Worm (Caenorhabditis elegans) whole organism, L1 larva: ENCODE measurements around the gene ttc-4.

Source experiments
- alr-1 ChIP-seq: fragments of 200-800 bp; sonication (Bioruptor generic); optimal IDR thresholded peaks from 2 replicates; lab custom pipeline; 2018; ENCODE audit warnings: borderline replicate concordance, mild to moderate bottlenecking, missing genetic modification characterization, missing compliant biosample characterization
- dpl-1 ChIP-seq, 3 experiments: fragments of 150-350 bp in 2 of 3; sonication (generic microtip) in 1 of 3; optimal IDR thresholded peaks; 2 replicates each; lab custom pipeline; 2014 to 2017; ENCODE audit warnings: missing biosample characterization in 3 of 3, missing genetic modification characterization in 3 of 3, missing genetic modification reagents in 3 of 3
- egl-27 ChIP-seq, 2 experiments: fragments of 150-350 bp in 1 of 2; sonication (generic microtip); optimal IDR thresholded peaks; 3 replicates each; lab custom pipeline; 2017 to 2018; ENCODE audit warnings: missing biosample characterization in 2 of 2, missing genetic modification characterization in 2 of 2, missing genetic modification reagents in 2 of 2
- fos-1 ChIP-seq: fragments of 150-350 bp; optimal IDR thresholded peaks from 2 replicates; lab custom pipeline; 2014; ENCODE audit warnings: missing biosample characterization, missing genetic modification characterization
- nhr-12 ChIP-seq: sonication (generic microtip); optimal IDR thresholded peaks from 2 replicates; lab custom pipeline; 2017; ENCODE audit warnings: missing biosample characterization, missing genetic modification characterization
- nhr-90 ChIP-seq: sonication (generic microtip); optimal IDR thresholded peaks from 2 replicates; lab custom pipeline; 2016; ENCODE audit warnings: mild to moderate bottlenecking, missing genetic modification characterization, missing compliant biosample characterization; ENCODE audit not compliant: poor library complexity
- pqm-1 ChIP-seq: sonication (generic microtip); optimal IDR thresholded peaks from 3 replicates; lab custom pipeline; 2017; ENCODE audit warnings: missing biosample characterization, missing genetic modification characterization
- zag-1 ChIP-seq: fragments of 150-350 bp; optimal IDR thresholded peaks from 2 replicates; lab custom pipeline; 2014; ENCODE audit warnings: missing biosample characterization, missing genetic modification characterization
- ztf-11 ChIP-seq, 2 experiments: sonication (generic microtip); optimal IDR thresholded peaks; 2 replicates each; lab custom pipeline; 2016 to 2017; ENCODE audit warnings: missing genetic modification characterization in 2 of 2, missing biosample characterization in 1 of 2, missing compliant biosample characterization in 1 of 2

- TF ChIP-seq nhr-12 (tag; lab: Kevin White, UChicago) = no peak
- no peak for TF ChIP-seq ztf-11 (tag; optimal IDR thresholded peaks at IDR 0.05; lab: Kevin White, UChicago)
- TF ChIP-seq alr-1 = no peak
- TF ChIP-seq pqm-1 = no peak
- no peak for TF ChIP-seq dpl-1 (GFP tag; optimal IDR thresholded peaks at IDR 0.05; lab: Kevin White, UChicago)
- TF ChIP-seq nhr-90 = no peak
- no peak for TF ChIP-seq zag-1 (tag; lab: Kevin White, UChicago)
- no peak for TF ChIP-seq fos-1 (tag; lab: Kevin White, UChicago)
- no peak for TF ChIP-seq egl-27 (tag; optimal IDR thresholded peaks at IDR 0.05; lab: Kevin White, UChicago)
Measured at ce11 chrII:5591558-5591957, 3.0 kb upstream of the ttc-4 start.
